Worm (Caenorhabditis elegans): ENCODE data around the gene lir-2.

ce11 chrII:7718491-7718890 lies 51.4 kb downstream of the lir-2 start, which contains the start of gene cpna-5:
- TF ChIP-seq ztf-29 (GFP tag; IDR thresholded peaks at IDR 0.05) (no peak), klf-2 (GFP tag; conservative IDR thresholded peaks at IDR 0.05) (no peak), tab-1 (GFP tag; IDR thresholded peaks at IDR 0.05) (no peak), flt-1 (GFP tag; IDR thresholded peaks at IDR 0.05) (no peak), med-1 (GFP tag; optimal IDR thresholded peaks at IDR 0.05; ENCODE audit: insufficient read depth) (no peak)
